Fruit fly (Drosophila melanogaster) whole organism, embryonic: Measurements from ENCODE around the gene CG2533.

ENCODE experiments used
- Asciz ChIP-seq: fragments of 200-800 bp; sonication (Bioruptor generic); optimal IDR thresholded peaks from 2 replicates; lab custom pipeline; 2017; ENCODE audit warnings: missing biosample characterization, mild to moderate bottlenecking, missing genetic modification characterization, missing genetic modification reagents
- Atf3 ChIP-seq: fragments of 200-800 bp; sonication (Bioruptor generic); optimal IDR thresholded peaks from 3 replicates; lab custom pipeline; 2016; ENCODE audit warnings: missing biosample characterization, missing genetic modification characterization
- CG10321 ChIP-seq: fragments of 200-800 bp; sonication (Bioruptor generic); IDR thresholded peaks from 2 replicates; pipeline ENCODE4 v1.3.6; 2022; ENCODE audit warnings: missing biosample characterization, missing genetic modification characterization
- CG10565 ChIP-seq: fragments of 200-800 bp; sonication (Bioruptor generic); optimal IDR thresholded peaks from 3 replicates; lab custom pipeline; 2016; ENCODE audit warnings: missing biosample characterization, mild to moderate bottlenecking, missing genetic modification characterization
- CG10654 ChIP-seq: fragments of 200-800 bp; sonication (Bioruptor generic); optimal IDR thresholded peaks from 2 replicates; lab custom pipeline; 2016; ENCODE audit warnings: missing biosample characterization, missing genetic modification characterization
- CG12155 ChIP-seq: fragments of 200-800 bp; sonication (Bioruptor generic); optimal IDR thresholded peaks from 3 replicates; lab custom pipeline; 2016; ENCODE audit warnings: missing biosample characterization, missing genetic modification characterization
- CG13894 ChIP-seq: fragments of 200-800 bp; sonication (Bioruptor generic); optimal IDR thresholded peaks from 3 replicates; lab custom pipeline; 2018; ENCODE audit warnings: missing biosample characterization, mild to moderate bottlenecking, missing genetic modification characterization, moderate library complexity
- CG14860 ChIP-seq: fragments of 200-800 bp; sonication (Bioruptor generic); IDR thresholded peaks from 3 replicates; pipeline ENCODE4 v1.3.6; 2022; ENCODE audit warnings: missing biosample characterization, missing genetic modification characterization; ENCODE audit not compliant: partially characterized antibody
- CG14965 ChIP-seq: fragments of 200-800 bp; sonication (Bioruptor generic); optimal IDR thresholded peaks from 2 replicates; lab custom pipeline; 2016; ENCODE audit warnings: missing biosample characterization, missing genetic modification characterization, borderline replicate concordance
- CG17328 ChIP-seq: fragments of 200-800 bp; sonication (Bioruptor generic); IDR thresholded peaks from 2 replicates; pipeline ENCODE4 v1.3.6; 2022; ENCODE audit warnings: missing biosample characterization, missing genetic modification characterization
- CG17361 ChIP-seq: fragments of 200-800 bp; sonication (Bioruptor generic); IDR thresholded peaks from 3 replicates; pipeline ENCODE4 v1.3.6; 2022; ENCODE audit warnings: missing biosample characterization, missing genetic modification characterization
- CG18262 ChIP-seq: fragments of 200-800 bp; optimal IDR thresholded peaks from 3 replicates; lab custom pipeline; 2019; ENCODE audit warnings: missing biosample characterization, mild to moderate bottlenecking, missing genetic modification characterization, moderate library complexity
- CG30403 ChIP-seq: fragments of 200-800 bp; sonication (Bioruptor generic); optimal IDR thresholded peaks from 3 replicates; lab custom pipeline; 2016; ENCODE audit warnings: missing biosample characterization, missing genetic modification characterization
- CG31388 ChIP-seq: fragments of 200-800 bp; sonication (Bioruptor generic); optimal IDR thresholded peaks from 2 replicates; lab custom pipeline; 2016; ENCODE audit warnings: missing biosample characterization, missing genetic modification characterization
- CG4424 ChIP-seq: fragments of 200-800 bp; sonication (Bioruptor generic); optimal IDR thresholded peaks from 3 replicates; lab custom pipeline; 2016; ENCODE audit warnings: missing biosample characterization, missing genetic modification characterization
- CG8924 ChIP-seq: fragments of 200-800 bp; optimal IDR thresholded peaks from 3 replicates; lab custom pipeline; 2019; ENCODE audit warnings: missing biosample characterization, mild to moderate bottlenecking, missing genetic modification characterization, moderate library complexity
- CG9727 ChIP-seq: fragments of 200-800 bp; sonication (Bioruptor generic); optimal IDR thresholded peaks from 3 replicates; lab custom pipeline; 2017; ENCODE audit warnings: missing biosample characterization, mild to moderate bottlenecking, missing genetic modification characterization
- CHES-1-like ChIP-seq: fragments of 200-800 bp; sonication (Bioruptor generic); optimal IDR thresholded peaks from 2 replicates; lab custom pipeline; 2016; ENCODE audit warnings: missing biosample characterization, missing genetic modification characterization
- CTCF ChIP-seq: fragments of 200-800 bp; sonication (Bioruptor generic); optimal IDR thresholded peaks from 2 replicates; lab custom pipeline; 2017; ENCODE audit warnings: missing biosample characterization, mild to moderate bottlenecking, missing genetic modification characterization, moderate library complexity
- Dip3 ChIP-seq: fragments of 200-800 bp; sonication (Bioruptor generic); optimal IDR thresholded peaks from 3 replicates; lab custom pipeline; 2016; ENCODE audit warnings: missing biosample characterization, missing genetic modification characterization
- Doc3 ChIP-seq: fragments of 200-800 bp; sonication (Bioruptor generic); IDR thresholded peaks from 3 replicates; pipeline ENCODE4 v1.3.6; 2022; ENCODE audit warnings: missing biosample characterization, missing genetic modification characterization; ENCODE audit not compliant: partially characterized antibody
- Dref ChIP-seq: fragments of 200-800 bp; sonication (Bioruptor generic); IDR thresholded peaks from 2 replicates; pipeline ENCODE4 v1.3.6; 2022; ENCODE audit warnings: missing biosample characterization, missing genetic modification characterization
- Drgx ChIP-seq: fragments of 200-800 bp; sonication (Bioruptor generic); IDR thresholded peaks from 2 replicates; pipeline ENCODE4 v1.3.6; 2022; ENCODE audit warnings: missing biosample characterization, missing genetic modification characterization
- GATAe ChIP-seq: fragments of 200-800 bp; sonication (Bioruptor generic); conservative IDR thresholded peaks from 2 replicates; pipeline ENCODE4 v1.3.6; 2022; ENCODE audit warnings: missing biosample characterization, missing genetic modification characterization
- Hand ChIP-seq: fragments of 200-800 bp; sonication (Bioruptor generic); optimal IDR thresholded peaks from 2 replicates; lab custom pipeline; 2017; ENCODE audit warnings: mild to moderate bottlenecking, missing biosample characterization, missing genetic modification reagents, missing genetic modification characterization
- Lhr ChIP-seq: fragments of 200-800 bp; sonication (Bioruptor generic); optimal IDR thresholded peaks from 3 replicates; lab custom pipeline; 2017; ENCODE audit warnings: mild to moderate bottlenecking, missing biosample characterization, missing genetic modification reagents, missing genetic modification characterization
- Lpt ChIP-seq: fragments of >200 bp; optimal IDR thresholded peaks from 2 replicates; lab custom pipeline; 2018; ENCODE audit warnings: missing biosample characterization, missing genetic modification characterization
- Mad ChIP-seq: fragments of 200-800 bp; sonication (Bioruptor generic); optimal IDR thresholded peaks from 2 replicates; lab custom pipeline; 2016; ENCODE audit warnings: missing biosample characterization, missing genetic modification characterization
- Nf-YB ChIP-seq: fragments of 200-800 bp; sonication (Bioruptor generic); optimal IDR thresholded peaks from 3 replicates; lab custom pipeline; 2019; ENCODE audit warnings: missing biosample characterization, mild to moderate bottlenecking, missing genetic modification characterization, moderate library complexity
- Sox100B ChIP-seq: fragments of 200-800 bp; sonication (Bioruptor generic); optimal IDR thresholded peaks from 3 replicates; lab custom pipeline; 2018; ENCODE audit warnings: missing biosample characterization, mild to moderate bottlenecking, missing genetic modification characterization
- Spps ChIP-seq: fragments of 200-800 bp; sonication (Bioruptor generic); optimal IDR thresholded peaks from 2 replicates; lab custom pipeline; 2018; ENCODE audit warnings: missing biosample characterization, mild to moderate bottlenecking, missing genetic modification characterization
- Stat92E ChIP-seq, 3 experiments: fragments of >200 bp in 2 of 3; fragments of 200-800 bp in 1 of 3; sonication (Bioruptor generic) in 1 of 3; optimal IDR thresholded peaks; 2 replicates each; lab custom pipeline; 2017 to 2019; ENCODE audit warnings: missing biosample characterization in 3 of 3, missing genetic modification characterization in 3 of 3, mild to moderate bottlenecking in 1 of 3, moderate library complexity in 1 of 3
- TFAM ChIP-seq: fragments of 200-800 bp; sonication (Bioruptor generic); optimal IDR thresholded peaks from 2 replicates; lab custom pipeline; 2017; ENCODE audit warnings: missing biosample characterization, missing genetic modification characterization, inconsistent platforms
- ato ChIP-seq: fragments of 200-800 bp; sonication (Bioruptor generic); IDR thresholded peaks from 2 replicates; pipeline ENCODE4 v1.3.6; 2022; ENCODE audit warnings: missing biosample characterization, missing genetic modification characterization; ENCODE audit not compliant: partially characterized antibody
- cato ChIP-seq: fragments of 200-800 bp; sonication (Bioruptor generic); optimal IDR thresholded peaks from 2 replicates; lab custom pipeline; 2016; ENCODE audit warnings: missing biosample characterization, missing genetic modification characterization, borderline replicate concordance
- dmrt11E ChIP-seq: fragments of 200-800 bp; sonication (Bioruptor generic); optimal IDR thresholded peaks from 3 replicates; lab custom pipeline; 2018; ENCODE audit warnings: missing biosample characterization, mild to moderate bottlenecking, missing genetic modification characterization, moderate library complexity
- fd3F ChIP-seq: fragments of 200-800 bp; sonication (Bioruptor generic); optimal IDR thresholded peaks from 2 replicates; lab custom pipeline; 2018; ENCODE audit warnings: missing biosample characterization, mild to moderate bottlenecking, missing genetic modification characterization, moderate library complexity
- gt ChIP-seq: fragments of 200-800 bp; sonication (Bioruptor generic); IDR thresholded peaks from 2 replicates; pipeline ENCODE4 v1.3.6; 2022; ENCODE audit warnings: missing biosample characterization, missing genetic modification characterization
- hbn ChIP-seq: fragments of 200-800 bp; sonication (Bioruptor generic); IDR thresholded peaks from 2 replicates; pipeline ENCODE4 v1.3.6; 2022; ENCODE audit warnings: missing biosample characterization, missing genetic modification characterization; ENCODE audit not compliant: partially characterized antibody
- jigr1 ChIP-seq: fragments of 200-800 bp; sonication (Bioruptor generic); IDR thresholded peaks from 3 replicates; pipeline ENCODE4 v1.3.6; 2022; ENCODE audit warnings: missing biosample characterization, missing genetic modification characterization
- lbe ChIP-seq: fragments of 200-800 bp; sonication (Bioruptor generic); optimal IDR thresholded peaks from 2 replicates; lab custom pipeline; 2016; ENCODE audit warnings: missing biosample characterization, mild to moderate bottlenecking, missing genetic modification characterization
- lov ChIP-seq, 2 experiments: fragments of 200-800 bp in 1 of 2; fragments of >200 bp in 1 of 2; sonication (Bioruptor generic) in 1 of 2; IDR thresholded peaks in 1 of 2; optimal IDR thresholded peaks in 1 of 2; 2 replicates in 1 of 2; 3 replicates in 1 of 2; pipeline versions ENCODE4 v1.3.6 to Lab custom; 2017 to 2022; ENCODE audit warnings: missing biosample characterization in 1 of 2, missing genetic modification characterization in 1 of 2
- mirr ChIP-seq: fragments of 200-800 bp; sonication (Bioruptor generic); optimal IDR thresholded peaks from 3 replicates; lab custom pipeline; 2018; ENCODE audit warnings: missing biosample characterization, mild to moderate bottlenecking, missing genetic modification characterization
- nerfin-2 ChIP-seq: fragments of 200-800 bp; sonication (Bioruptor generic); IDR thresholded peaks from 2 replicates; pipeline ENCODE4 v1.3.6; 2022; ENCODE audit warnings: missing biosample characterization, missing genetic modification characterization; ENCODE audit not compliant: partially characterized antibody
- pfk ChIP-seq: fragments of 200-800 bp; sonication (Bioruptor generic); optimal IDR thresholded peaks from 2 replicates; lab custom pipeline; 2018; ENCODE audit warnings: missing biosample characterization, mild to moderate bottlenecking, missing genetic modification characterization, moderate library complexity
- repo ChIP-seq: fragments of 200-800 bp; sonication (Bioruptor generic); optimal IDR thresholded peaks from 2 replicates; lab custom pipeline; 2016; ENCODE audit warnings: missing biosample characterization, missing genetic modification characterization
- schlank ChIP-seq: fragments of 200-800 bp; sonication (Bioruptor generic); optimal IDR thresholded peaks from 2 replicates; lab custom pipeline; 2018; ENCODE audit warnings: missing biosample characterization, mild to moderate bottlenecking, missing genetic modification characterization
- sob ChIP-seq: fragments of 200-800 bp; sonication (Bioruptor generic); IDR thresholded peaks from 2 replicates; pipeline ENCODE4 v1.3.6; 2022; ENCODE audit warnings: missing biosample characterization, missing genetic modification characterization
- sr ChIP-seq: fragments of 200-800 bp; sonication (Bioruptor generic); IDR thresholded peaks from 3 replicates; pipeline ENCODE4 v1.3.6; 2022; ENCODE audit warnings: missing biosample characterization, missing genetic modification characterization
- tx ChIP-seq: fragments of 200-800 bp; sonication (Bioruptor generic); optimal IDR thresholded peaks from 2 replicates; lab custom pipeline; 2016; ENCODE audit warnings: missing biosample characterization, missing genetic modification characterization

CG2533 gene

DNA sequence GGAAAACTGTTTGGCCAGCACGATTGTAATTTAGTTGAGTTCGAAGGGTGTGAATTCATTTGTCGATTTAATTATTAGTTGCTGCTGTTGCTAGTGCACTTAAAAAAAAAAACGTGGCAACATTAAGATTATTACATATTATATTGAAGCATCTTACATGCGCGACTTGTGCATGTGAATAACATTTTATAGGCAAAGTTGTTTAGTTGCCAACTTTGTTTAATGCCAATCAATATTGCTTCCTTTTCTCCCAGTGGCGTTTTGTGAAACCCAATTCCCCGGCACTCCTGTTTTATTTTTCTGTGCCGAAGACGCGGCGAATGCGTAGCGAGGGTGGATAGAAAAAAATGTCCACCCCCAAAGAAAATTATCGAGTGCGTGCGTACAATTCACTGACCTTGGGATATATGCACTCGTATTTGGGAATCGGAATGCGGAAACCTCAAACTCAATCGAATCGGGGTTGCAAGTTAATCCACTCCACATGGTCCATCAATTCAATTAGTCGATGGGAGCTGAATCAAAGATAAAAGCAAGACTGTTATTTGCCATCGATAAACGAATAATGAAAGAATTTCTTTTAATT lies 25.1 kb upstream of the CG2533 start (continued):
- TF ChIP-seq CG4424 (GFP tag; lab: Kevin White, UChicago) (peak; percentile 63), mirr (GFP tag; lab: Kevin White, UChicago) (no peak), Asciz (GFP tag; lab: Kevin White, UChicago) (peak; percentile 45), Hand (GFP tag; lab: Kevin White, UChicago) (no peak), Stat92E (GFP tag; optimal IDR thresholded peaks at IDR 0.05; lab: Kevin White, UChicago) (peak in 1 of 3 experiments; percentile 55), CG13894 (tag; lab: Kevin White, UChicago) (no peak), tx (GFP tag; lab: Kevin White, UChicago) (no peak), cato (GFP tag; lab: Kevin White, UChicago) (no peak), CG17361 (GFP tag; lab: Robert Waterston, UW) (peak; percentile 70), CG14965 (GFP tag; lab: Kevin White, UChicago) (no peak), CG9727 (GFP tag; lab: Kevin White, UChicago) (peak; percentile 66), CG14860 (GFP tag; lab: Robert Waterston, UW) (no peak), lbe (GFP tag; lab: Kevin White, UChicago) (no peak), dmrt11E (tag; lab: Kevin White, UChicago) (peak; percentile 83), Mad (GFP tag; lab: Kevin White, UChicago) (peak; percentile 29), Nf-YB (GFP tag; lab: Kevin White, UChicago) (peak; percentile 12), schlank (no peak), nerfin-2 (GFP tag; lab: Robert Waterston, UW) (no peak), CG8924 (tag; lab: Kevin White, UChicago) (peak; percentile 20), fd3F (GFP tag; lab: Kevin White, UChicago) (no peak), sob (GFP tag; lab: Robert Waterston, UW) (peak; percentile 57; the same call in 1 of the 2 replicates), Drgx (no peak), CG12155 (GFP tag; lab: Kevin White, UChicago) (peak; percentile 26), Doc3 (no peak), gt (GFP tag; lab: Robert Waterston, UW) (no peak), pfk (GFP tag; lab: Kevin White, UChicago) (no peak), CG30403 (GFP tag; lab: Kevin White, UChicago) (peak; percentile 52), CTCF (GFP tag; lab: Kevin White, UChicago) (no peak), lov (optimal IDR thresholded peaks at IDR 0.05; lab: Kevin White, UChicago) (no peak), lov (GFP tag; IDR thresholded peaks at IDR 0.05; lab: Robert Waterston, UW) (0 out of 3 replicates have a peak, but pooled peaks have one; percentile 39), jigr1 (GFP tag; lab: Robert Waterston, UW) (no peak), TFAM (GFP tag; lab: Kevin White, UChicago) (no peak), GATAe (GFP tag; lab: Robert Waterston, UW) (no peak), repo (GFP tag; lab: Kevin White, UChicago) (no peak), CG10565 (GFP tag; lab: Kevin White, UChicago) (no peak), sr (GFP tag; lab: Robert Waterston, UW) (no peak), CG18262 (tag; lab: Kevin White, UChicago) (peak; percentile 64), CG10654 (GFP tag; lab: Kevin White, UChicago) (peak; percentile 37), Atf3 (GFP tag; lab: Kevin White, UChicago) (peak; percentile 40), Lhr (GFP tag; lab: Kevin White, UChicago) (peak; percentile 14), Dref (GFP tag; lab: Robert Waterston, UW) (no peak), Sox100B (GFP tag; lab: Kevin White, UChicago) (peak; percentile 43), Spps (tag; lab: Kevin White, UChicago) (peak; percentile 67), Lpt (GFP tag; lab: Kevin White, UChicago) (no peak), CG17328 (GFP tag; lab: Robert Waterston, UW) (peak; percentile 67), ato (GFP tag; lab: Robert Waterston, UW) (no peak), hbn (no peak), CG31388 (GFP tag; lab: Kevin White, UChicago) (peak; percentile 33), CG10321 (GFP tag; lab: Robert Waterston, UW) (no peak), Dip3 (GFP tag; lab: Kevin White, UChicago) (no peak), CHES-1-like (GFP tag; lab: Kevin White, UChicago) (no peak)
